Fruit fly (Drosophila melanogaster) whole organism, wandering third instar larva: Measurements from ENCODE around the gene Sec71.

Experiments used
- Hnf4 ChIP-seq: fragments of 200-800 bp; sonication (Bioruptor generic); optimal IDR thresholded peaks from 2 replicates; lab custom pipeline; 2016; ENCODE audit warnings: missing biosample characterization, mild to moderate bottlenecking, missing genetic modification characterization
- OdsH ChIP-seq: fragments of 200-800 bp; sonication (Bioruptor generic); optimal IDR thresholded peaks from 2 replicates; lab custom pipeline; 2016; ENCODE audit warnings: missing biosample characterization, mild to moderate bottlenecking, missing genetic modification characterization
- Vsx2 ChIP-seq: fragments of 200-300, 225-300 bp; sonication (Bioruptor generic); optimal IDR thresholded peaks from 2 replicates; lab custom pipeline; 2018; ENCODE audit warnings: missing biosample characterization, missing genetic modification characterization; ENCODE audit not compliant: partially characterized antibody
- br ChIP-seq: fragments of 200-800 bp; sonication (Bioruptor generic); optimal IDR thresholded peaks from 2 replicates; lab custom pipeline; 2016; ENCODE audit warnings: missing biosample characterization, missing genetic modification characterization
- dl ChIP-seq, 2 experiments: fragments of 175-275, 200-275 bp in 1 of 2; fragments of 200-275 bp in 1 of 2; sonication (Bioruptor generic); optimal IDR thresholded peaks; lab custom pipeline; 2018; ENCODE audit warnings: mild to moderate bottlenecking in 2 of 2, missing biosample characterization in 2 of 2, missing genetic modification characterization in 2 of 2, moderate library complexity in 2 of 2; ENCODE audit not compliant: partially characterized antibody in 2 of 2, insufficient read depth in 1 of 2
- fru ChIP-seq: fragments of 200-800 bp; sonication (Bioruptor generic); optimal IDR thresholded peaks from 3 replicates; lab custom pipeline; 2016; ENCODE audit warnings: missing biosample characterization, mild to moderate bottlenecking, missing genetic modification characterization
- h ChIP-seq: fragments of 200-800 bp; sonication (Bioruptor generic); optimal IDR thresholded peaks from 3 replicates; lab custom pipeline; 2016; ENCODE audit warnings: missing biosample characterization, mild to moderate bottlenecking, missing genetic modification characterization
- jim ChIP-seq: fragments of 175-275, 200-325 bp; sonication (Bioruptor generic); optimal IDR thresholded peaks from 2 replicates; lab custom pipeline; 2016; ENCODE audit warnings: missing biosample characterization, mild to moderate bottlenecking, missing genetic modification characterization
- lola ChIP-seq: fragments of >200 bp; optimal IDR thresholded peaks from 2 replicates; lab custom pipeline; 2017; ENCODE audit warnings: missing biosample characterization, missing genetic modification characterization
- pan ChIP-seq: fragments of >200 bp; optimal IDR thresholded peaks from 2 replicates; lab custom pipeline; 2017
- psq ChIP-seq: fragments of 200-800 bp; sonication (Bioruptor generic); optimal IDR thresholded peaks from 3 replicates; lab custom pipeline; 2017; ENCODE audit warnings: missing biosample characterization, mild to moderate bottlenecking, missing genetic modification characterization, moderate library complexity
- sage ChIP-seq: fragments of 200-800 bp; sonication (Bioruptor generic); optimal IDR thresholded peaks from 2 replicates; lab custom pipeline; 2016; ENCODE audit warnings: missing biosample characterization, mild to moderate bottlenecking, missing genetic modification characterization
- usp ChIP-seq: fragments of >200 bp; optimal IDR thresholded peaks from 2 replicates; lab custom pipeline; 2017; ENCODE audit warnings: missing biosample characterization, missing genetic modification characterization

DNA sequence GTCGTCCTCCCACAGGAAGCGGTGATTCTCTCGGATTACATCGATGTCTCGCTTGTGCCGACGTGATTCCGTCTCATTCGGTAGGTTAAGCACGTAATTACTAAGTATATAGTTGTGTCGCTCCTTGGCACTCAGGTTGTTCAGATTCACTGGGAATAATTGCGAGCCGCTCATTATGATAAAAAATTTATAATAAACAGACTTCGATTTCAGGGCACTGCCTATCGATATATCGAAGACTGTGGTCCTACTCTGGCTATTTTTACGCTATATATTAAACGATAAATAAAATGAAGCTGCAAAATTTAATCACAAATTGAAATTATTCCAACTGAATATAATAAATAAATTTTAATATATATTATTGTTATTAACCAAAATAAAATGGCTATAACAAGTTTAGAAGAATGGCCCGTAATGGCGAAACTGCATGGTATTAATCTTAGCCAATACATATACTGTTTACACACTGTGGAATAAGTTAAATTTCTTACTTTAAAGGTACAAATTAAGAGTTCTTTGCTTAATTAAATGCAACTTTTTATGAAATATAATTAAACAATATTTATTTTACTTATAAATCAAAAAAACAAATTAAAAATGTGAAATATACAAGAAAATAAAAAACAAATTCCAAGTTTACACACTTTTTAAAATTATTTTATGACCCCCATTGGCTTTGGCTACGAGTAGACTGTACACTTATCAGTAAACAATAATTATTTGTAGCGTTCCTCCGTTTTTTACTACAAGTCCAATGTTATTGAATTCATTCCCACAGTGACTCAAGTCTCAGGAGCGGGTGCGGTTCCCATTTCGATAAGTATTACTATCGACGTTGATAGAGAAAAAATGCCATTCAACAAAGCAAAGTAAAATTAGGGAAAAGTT, 9.8 kb upstream of the Sec71 start, which contains the start of gene Eato:
- TF ChIP-seq Vsx2 (GFP tag; lab: Kevin White, UChicago) (no peak), usp (GFP tag; lab: Kevin White, UChicago) (no peak), lola (GFP tag; lab: Kevin White, UChicago) (no peak), jim (peak; percentile 41), Hnf4 (peak; percentile 20), br (GFP tag; lab: Kevin White, UChicago) (peak; percentile 9), pan (lab: Kevin White, UChicago) (no peak), fru (GFP tag; lab: Kevin White, UChicago) (no peak), psq (peak; percentile 25), h (GFP tag; lab: Kevin White, UChicago) (no peak), sage (GFP tag; lab: Kevin White, UChicago) (no peak), dl (GFP tag; optimal IDR thresholded peaks at IDR 0.05; lab: Kevin White, UChicago; ENCODE audit: insufficient read depth in 1 of 2, partially characterized antibody in 2 of 2) (no peak), OdsH (GFP tag; lab: Kevin White, UChicago) (peak; percentile 17)
